Fruit fly (Drosophila melanogaster) whole organism, adult: ENCODE data around the gene Mettl5.

Source experiments
- CG11617 ChIP-seq: fragments of 200-800 bp; sonication (Bioruptor generic); optimal IDR thresholded peaks from 2 replicates; lab custom pipeline; 2017; ENCODE audit warnings: mild to moderate bottlenecking, missing biosample characterization, missing genetic modification reagents, missing genetic modification characterization
- CG12768 ChIP-seq: fragments of 200-800 bp; sonication (Bioruptor generic); optimal IDR thresholded peaks from 2 replicates; lab custom pipeline; 2017; ENCODE audit warnings: missing biosample characterization, missing genetic modification characterization, mild to moderate bottlenecking, moderate library complexity, missing genetic modification reagents
- CG14711 ChIP-seq: fragments of 200-800 bp; sonication (Bioruptor generic); optimal IDR thresholded peaks from 2 replicates; lab custom pipeline; 2018; ENCODE audit warnings: missing biosample characterization, mild to moderate bottlenecking, missing genetic modification characterization, moderate library complexity
- CG1620 ChIP-seq: fragments of 200-800 bp; sonication (Bioruptor generic); optimal IDR thresholded peaks from 2 replicates; lab custom pipeline; 2016; ENCODE audit warnings: missing biosample characterization, missing genetic modification characterization
- CG33017 ChIP-seq: fragments of 200-800 bp; sonication (Bioruptor generic); optimal IDR thresholded peaks from 2 replicates; lab custom pipeline; 2018; ENCODE audit warnings: missing biosample characterization, mild to moderate bottlenecking, missing genetic modification characterization, moderate library complexity
- CG5204 ChIP-seq: fragments of 200-800 bp; sonication (Bioruptor generic); optimal IDR thresholded peaks from 2 replicates; lab custom pipeline; 2016; ENCODE audit warnings: missing biosample characterization, missing genetic modification characterization
- CG7045 ChIP-seq: fragments of 200-800 bp; sonication (Bioruptor generic); optimal IDR thresholded peaks from 2 replicates; lab custom pipeline; 2017; ENCODE audit warnings: missing biosample characterization, mild to moderate bottlenecking, missing genetic modification characterization
- CG7101 ChIP-seq: fragments of 200-800 bp; sonication (Bioruptor generic); optimal IDR thresholded peaks from 2 replicates; lab custom pipeline; 2018; ENCODE audit warnings: missing biosample characterization, mild to moderate bottlenecking, missing genetic modification characterization, moderate library complexity
- Clk ChIP-seq: fragments of 200-800 bp; sonication (Bioruptor generic); optimal IDR thresholded peaks from 2 replicates; lab custom pipeline; 2017; ENCODE audit warnings: missing biosample characterization, missing genetic modification characterization
- Crg-1 ChIP-seq: fragments of 200-800 bp; sonication (Bioruptor generic); optimal IDR thresholded peaks from 2 replicates; lab custom pipeline; 2016; ENCODE audit warnings: missing biosample characterization, missing genetic modification characterization
- Hr96 ChIP-seq: fragments of 200-800 bp; sonication (Bioruptor generic); optimal IDR thresholded peaks from 2 replicates; lab custom pipeline; 2016; ENCODE audit warnings: missing biosample characterization, missing genetic modification characterization
- Mnt ChIP-seq: fragments of 200-800 bp; sonication (Bioruptor generic); optimal IDR thresholded peaks from 2 replicates; lab custom pipeline; 2016; ENCODE audit warnings: missing biosample characterization, mild to moderate bottlenecking, missing genetic modification characterization
- bab1 ChIP-seq: fragments of 200-800 bp; sonication (Bioruptor generic); optimal IDR thresholded peaks from 3 replicates; lab custom pipeline; 2019; ENCODE audit warnings: missing biosample characterization, mild to moderate bottlenecking, missing genetic modification characterization, moderate library complexity
- cic ChIP-seq: fragments of 200-800 bp; sonication (Bioruptor generic); optimal IDR thresholded peaks from 2 replicates; lab custom pipeline; 2017; ENCODE audit warnings: missing biosample characterization, mild to moderate bottlenecking, missing genetic modification characterization, moderate library complexity
- cnc ChIP-seq, 2 experiments: fragments of >200 bp; optimal IDR thresholded peaks; 2 replicates each; lab custom pipeline; 2017
- kay ChIP-seq: fragments of 200-800 bp; sonication (Bioruptor generic); peaks from one replicate; lab custom pipeline; 2016; ENCODE audit warnings: missing biosample characterization, missing genetic modification characterization, borderline replicate concordance
- ovo ChIP-seq: fragments of 200-800 bp; sonication (Bioruptor generic); optimal IDR thresholded peaks from 2 replicates; lab custom pipeline; 2016; ENCODE audit warnings: missing biosample characterization, missing genetic modification characterization
- pad ChIP-seq: fragments of 200-800 bp; sonication (Bioruptor generic); optimal IDR thresholded peaks from 3 replicates; lab custom pipeline; 2017; ENCODE audit warnings: missing biosample characterization, missing genetic modification characterization, mild to moderate bottlenecking, moderate library complexity, missing genetic modification reagents
- tj ChIP-seq: fragments of 200-800 bp; sonication (Bioruptor generic); optimal IDR thresholded peaks from 3 replicates; lab custom pipeline; 2017; ENCODE audit warnings: missing biosample characterization, mild to moderate bottlenecking, missing genetic modification characterization, moderate library complexity
- toe ChIP-seq: fragments of 200-800 bp; sonication (Bioruptor generic); optimal IDR thresholded peaks from 2 replicates; lab custom pipeline; 2016; ENCODE audit warnings: missing biosample characterization, missing genetic modification characterization

Mettl5 gene

DNA sequence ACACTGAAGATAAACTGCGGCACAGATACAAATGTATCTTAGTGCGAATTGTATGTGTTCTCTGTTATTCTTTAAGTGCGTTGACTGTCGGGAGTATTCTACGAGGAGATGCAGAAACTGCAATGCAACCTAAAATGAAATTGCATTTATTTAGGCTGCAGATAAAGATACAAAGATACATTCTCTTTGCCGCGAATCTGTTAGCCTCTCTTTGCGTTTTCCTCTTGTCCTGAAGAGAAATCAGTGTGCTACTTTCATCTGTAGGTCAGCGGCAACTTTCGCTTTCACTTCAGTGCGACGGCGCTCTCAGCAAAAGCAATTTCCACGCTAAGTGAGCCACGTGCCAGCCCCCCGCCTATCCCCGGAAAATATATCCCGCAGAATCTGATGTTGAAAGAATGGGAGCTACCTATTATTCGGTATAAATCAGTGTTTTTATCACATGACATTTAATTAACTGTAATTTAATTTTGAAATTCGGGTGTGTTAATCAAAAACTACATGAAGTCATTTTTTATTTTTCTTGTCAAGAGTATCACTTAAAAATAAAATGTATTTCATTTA is 29.7 kb downstream of the Mettl5 start:
- TF ChIP-seq Clk (GFP tag; lab: Kevin White, UChicago) = no peak
- no peak for TF ChIP-seq CG7101 (tag; lab: Kevin White, UChicago)
- no peak for TF ChIP-seq CG7045 (GFP tag; lab: Kevin White, UChicago)
- TF ChIP-seq tj (GFP tag; lab: Kevin White, UChicago) = no peak
- TF ChIP-seq bab1 = no peak
- peak; percentile 3 for TF ChIP-seq Hr96 (GFP tag; lab: Kevin White, UChicago)
- peak; percentile 21 for TF ChIP-seq toe (GFP tag; lab: Kevin White, UChicago)
- TF ChIP-seq Mnt (GFP tag; lab: Kevin White, UChicago) = peak; percentile 65
- TF ChIP-seq CG33017 (tag; lab: Kevin White, UChicago) = no peak

DNA sequence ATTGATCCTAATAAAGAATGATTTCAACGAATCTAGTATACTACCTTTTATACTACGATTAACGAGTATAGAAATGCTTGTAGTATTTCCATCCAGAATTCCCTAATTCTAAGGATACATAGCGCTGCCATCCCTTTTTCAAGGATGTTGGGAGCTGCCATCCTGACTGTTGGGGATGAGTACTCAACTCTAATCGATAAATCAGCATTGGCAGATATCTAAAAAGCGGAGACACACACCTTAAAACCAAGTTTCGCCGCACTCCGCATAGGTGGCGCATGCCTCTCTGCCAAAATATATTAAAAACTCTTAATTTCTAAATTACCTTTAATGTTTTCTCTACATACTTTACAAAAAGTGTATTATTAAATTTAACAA is 30.7 kb downstream of the Mettl5 start, which contains the start of gene fal:
Gene fal (plus strand): TSS at position 330 of the 378 bp plus-strand sequence.
- no peak for TF ChIP-seq Clk (GFP tag; lab: Kevin White, UChicago)
- no peak for TF ChIP-seq cnc (optimal IDR thresholded peaks at IDR 0.05; lab: Kevin White, UChicago)
- TF ChIP-seq ovo = no peak
- no peak for TF ChIP-seq Crg-1 (GFP tag; lab: Kevin White, UChicago)
- no peak for TF ChIP-seq CG11617 (GFP tag; lab: Kevin White, UChicago)
- no peak for TF ChIP-seq CG12768 (GFP tag; lab: Kevin White, UChicago)
- TF ChIP-seq CG5204 (GFP tag; lab: Kevin White, UChicago) = peak; percentile 29
- TF ChIP-seq CG33017 (tag; lab: Kevin White, UChicago) = no peak
- TF ChIP-seq CG1620 = peak; percentile 44
- TF ChIP-seq toe (GFP tag; lab: Kevin White, UChicago) = peak; percentile 38
- TF ChIP-seq bab1 = no peak
- no peak for TF ChIP-seq CG7045 (GFP tag; lab: Kevin White, UChicago)
- no peak for TF ChIP-seq CG7101 (tag; lab: Kevin White, UChicago)
- TF ChIP-seq Mnt (GFP tag; lab: Kevin White, UChicago) = no peak
- no peak for TF ChIP-seq CG14711 (tag; lab: Kevin White, UChicago)
- no peak for TF ChIP-seq cic
- no peak for TF ChIP-seq tj (GFP tag; lab: Kevin White, UChicago)
- peak; percentile 32 for TF ChIP-seq Hr96 (GFP tag; lab: Kevin White, UChicago)
- TF ChIP-seq pad (GFP tag; lab: Kevin White, UChicago) = no peak
- TF ChIP-seq kay (GFP tag; lab: Kevin White, UChicago) = no peak

DNA sequence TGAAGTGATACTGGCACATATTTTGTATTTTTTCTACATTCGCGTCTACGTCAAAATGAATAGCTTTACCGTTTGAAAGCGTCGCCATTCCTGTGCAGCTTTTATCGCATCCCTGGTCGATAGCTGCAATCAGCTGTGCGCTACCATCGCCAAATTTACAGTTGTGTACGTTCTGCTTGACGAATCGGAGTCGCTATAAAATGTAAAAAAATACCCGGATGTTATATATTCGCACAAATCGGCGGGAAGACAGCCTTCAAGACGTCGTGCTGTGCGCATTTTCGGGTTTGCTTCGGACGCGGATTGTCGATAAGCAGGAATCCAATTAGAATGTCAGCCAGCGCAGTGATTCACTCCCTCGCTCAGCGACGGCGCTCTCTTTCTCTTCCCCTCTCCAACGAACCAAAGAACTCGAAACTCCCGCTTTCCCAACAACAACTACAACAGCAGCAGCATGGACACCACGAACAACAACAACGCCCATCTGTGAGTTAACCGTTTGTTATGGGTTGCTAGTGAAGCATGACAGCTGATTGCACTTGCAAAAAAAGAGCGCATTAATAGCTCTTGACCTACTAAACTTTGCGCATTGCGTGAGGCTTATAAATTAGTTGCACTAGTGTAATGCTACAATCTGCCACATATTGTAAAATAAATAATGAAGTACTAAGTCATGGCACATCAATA is 31.2 kb downstream of the Mettl5 start:
- TF ChIP-seq Mnt (GFP tag; lab: Kevin White, UChicago) (peak; percentile 46), Hr96 (GFP tag; lab: Kevin White, UChicago) (no peak), cnc (optimal IDR thresholded peaks at IDR 0.05; lab: Kevin White, UChicago) (no peak), pad (GFP tag; lab: Kevin White, UChicago) (peak; percentile 53), CG33017 (tag; lab: Kevin White, UChicago) (peak; percentile 35), cic (no peak), ovo (peak; percentile 84), kay (GFP tag; lab: Kevin White, UChicago) (peak; percentile 67), tj (GFP tag; lab: Kevin White, UChicago) (peak; percentile 13), bab1 (peak; percentile 38), Clk (GFP tag; lab: Kevin White, UChicago) (no peak)

DNA sequence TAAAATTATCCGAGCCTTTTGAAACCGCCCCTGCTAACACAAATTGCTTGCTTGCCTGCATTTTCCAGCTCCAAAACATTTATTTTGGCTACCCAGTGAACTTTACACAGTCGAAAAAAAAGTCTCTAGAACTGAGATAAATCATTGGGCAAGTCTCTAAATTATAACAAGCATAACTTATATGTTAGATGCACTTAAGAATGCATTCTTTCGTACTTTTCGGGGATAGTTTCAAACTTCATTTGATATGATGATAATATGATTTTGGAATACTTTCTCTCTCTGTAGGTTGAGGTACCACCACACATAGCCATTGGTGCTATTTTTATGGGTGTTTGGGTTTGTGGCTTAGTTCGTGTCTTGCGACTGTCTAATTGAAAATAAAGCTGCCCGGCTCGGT is 51.3 kb downstream of the Mettl5 start:
- TF ChIP-seq CG7045 (GFP tag; lab: Kevin White, UChicago) = no peak
- TF ChIP-seq Hr96 (GFP tag; lab: Kevin White, UChicago) = no peak
- no peak for TF ChIP-seq kay (GFP tag; lab: Kevin White, UChicago)
- TF ChIP-seq bab1 = no peak
- TF ChIP-seq pad (GFP tag; lab: Kevin White, UChicago) = no peak
- TF ChIP-seq ovo = no peak
